Fruit fly (Drosophila melanogaster) whole organism, embryonic: ENCODE data around the gene CG15435.

ENCODE experiments used
- Abd-B ChIP-seq: fragments of 200-800 bp; sonication (Bioruptor generic); optimal IDR thresholded peaks from 2 replicates; lab custom pipeline; 2018; ENCODE audit warnings: missing biosample characterization, mild to moderate bottlenecking, missing genetic modification characterization, moderate library complexity
- CG1024 ChIP-seq: fragments of 200-800 bp; sonication (Bioruptor generic); IDR thresholded peaks from 2 replicates; pipeline ENCODE4 v1.3.6; 2022; ENCODE audit warnings: missing biosample characterization, missing genetic modification characterization
- CG10366 ChIP-seq: fragments of 200-800 bp; sonication (Bioruptor generic); IDR thresholded peaks from 2 replicates; pipeline ENCODE4 v1.3.6; 2022; ENCODE audit warnings: missing biosample characterization, missing genetic modification characterization
- CG10462 ChIP-seq: fragments of 200-800 bp; sonication (Bioruptor generic); optimal IDR thresholded peaks from 2 replicates; lab custom pipeline; 2016; ENCODE audit warnings: missing biosample characterization, missing genetic modification characterization
- CG11247 ChIP-seq: fragments of 200-800 bp; sonication (Bioruptor generic); IDR thresholded peaks from 2 replicates; pipeline ENCODE4 v1.3.6; 2022; ENCODE audit warnings: missing biosample characterization, missing genetic modification characterization
- CG12236 ChIP-seq: fragments of 200-800 bp; sonication (Bioruptor generic); optimal IDR thresholded peaks from 2 replicates; lab custom pipeline; 2016; ENCODE audit warnings: missing biosample characterization, missing genetic modification characterization
- CG12391 ChIP-seq: fragments of 200-800 bp; sonication (Bioruptor generic); optimal IDR thresholded peaks from 3 replicates; lab custom pipeline; 2018; ENCODE audit warnings: missing biosample characterization, mild to moderate bottlenecking, missing genetic modification characterization, moderate library complexity
- CG12769 ChIP-seq: fragments of 200-800 bp; sonication (Bioruptor generic); optimal IDR thresholded peaks from 2 replicates; lab custom pipeline; 2019; ENCODE audit warnings: missing biosample characterization, mild to moderate bottlenecking, missing genetic modification characterization, moderate library complexity
- CG13287 ChIP-seq: fragments of 200-800 bp; sonication (Bioruptor generic); IDR thresholded peaks from 2 replicates; pipeline ENCODE4 v1.3.6; 2022; ENCODE audit warnings: missing biosample characterization, missing genetic modification characterization; ENCODE audit not compliant: partially characterized antibody
- CG15269 ChIP-seq: fragments of 200-800 bp; sonication (Bioruptor generic); optimal IDR thresholded peaks from 2 replicates; lab custom pipeline; 2018; ENCODE audit warnings: missing biosample characterization, mild to moderate bottlenecking, missing genetic modification characterization, moderate library complexity
- CG17612 ChIP-seq: fragments of 200-800 bp; sonication (Bioruptor generic); IDR thresholded peaks from 2 replicates; pipeline ENCODE4 v1.3.6; 2022; ENCODE audit warnings: missing biosample characterization, missing genetic modification characterization
- CG1832 ChIP-seq: fragments of 200-800 bp; sonication (Bioruptor generic); optimal IDR thresholded peaks from 2 replicates; lab custom pipeline; 2017; ENCODE audit warnings: missing biosample characterization, mild to moderate bottlenecking, missing genetic modification characterization, inconsistent platforms
- CG18476 ChIP-seq: fragments of 200-800 bp; sonication (Bioruptor generic); optimal IDR thresholded peaks from 2 replicates; lab custom pipeline; 2016; ENCODE audit warnings: missing biosample characterization, mild to moderate bottlenecking, missing genetic modification characterization
- CG18764 ChIP-seq: fragments of 200-800 bp; sonication (Bioruptor generic); optimal IDR thresholded peaks from 3 replicates; lab custom pipeline; 2016; ENCODE audit warnings: missing biosample characterization, missing genetic modification characterization
- CG2889 ChIP-seq: fragments of 200-800 bp; sonication (Bioruptor generic); IDR thresholded peaks from 3 replicates; pipeline ENCODE4 v1.3.6; 2022; ENCODE audit warnings: missing biosample characterization, missing genetic modification characterization
- CG31365 ChIP-seq: fragments of 200-800 bp; sonication (Bioruptor generic); optimal IDR thresholded peaks from 2 replicates; lab custom pipeline; 2018; ENCODE audit warnings: missing biosample characterization, mild to moderate bottlenecking, missing genetic modification characterization
- CG4424 ChIP-seq: fragments of 200-800 bp; sonication (Bioruptor generic); optimal IDR thresholded peaks from 3 replicates; lab custom pipeline; 2016; ENCODE audit warnings: missing biosample characterization, missing genetic modification characterization
- CG6765 ChIP-seq: fragments of 200-800 bp; sonication (Bioruptor generic); optimal IDR thresholded peaks from 3 replicates; lab custom pipeline; 2017; ENCODE audit warnings: missing biosample characterization, mild to moderate bottlenecking, missing genetic modification characterization
- CG8478 ChIP-seq: fragments of >200 bp; optimal IDR thresholded peaks from 2 replicates; lab custom pipeline; 2018
- CG9437 ChIP-seq: fragments of 200-800 bp; sonication (Bioruptor generic); optimal IDR thresholded peaks from 2 replicates; lab custom pipeline; 2018; ENCODE audit warnings: missing biosample characterization, mild to moderate bottlenecking, missing genetic modification characterization
- Dbx ChIP-seq: fragments of 200-800 bp; sonication (Bioruptor generic); IDR thresholded peaks from 3 replicates; pipeline ENCODE4 v1.3.6; 2022; ENCODE audit warnings: missing biosample characterization, missing genetic modification characterization
- Deaf1 ChIP-seq: fragments of 200-800 bp; optimal IDR thresholded peaks from 3 replicates; lab custom pipeline; 2019; ENCODE audit warnings: missing biosample characterization, mild to moderate bottlenecking, missing genetic modification characterization, moderate library complexity
- Dip3 ChIP-seq: fragments of 200-800 bp; sonication (Bioruptor generic); optimal IDR thresholded peaks from 3 replicates; lab custom pipeline; 2016; ENCODE audit warnings: missing biosample characterization, missing genetic modification characterization
- Doc2 ChIP-seq: fragments of 200-800 bp; sonication (Bioruptor generic); IDR thresholded peaks from 2 replicates; pipeline ENCODE4 v1.3.6; 2022; ENCODE audit warnings: missing biosample characterization, missing genetic modification characterization
- Doc3 ChIP-seq: fragments of 200-800 bp; sonication (Bioruptor generic); IDR thresholded peaks from 3 replicates; pipeline ENCODE4 v1.3.6; 2022; ENCODE audit warnings: missing biosample characterization, missing genetic modification characterization; ENCODE audit not compliant: partially characterized antibody
- Elba2 ChIP-seq: fragments of 200-800 bp; sonication (Bioruptor generic); optimal IDR thresholded peaks from 3 replicates; lab custom pipeline; 2016; ENCODE audit warnings: missing biosample characterization, missing genetic modification characterization
- HLH4C ChIP-seq: fragments of 200-800 bp; sonication (Bioruptor generic); IDR thresholded peaks from 3 replicates; pipeline ENCODE4 v1.3.6; 2022; ENCODE audit warnings: missing biosample characterization, missing genetic modification characterization; ENCODE audit not compliant: partially characterized antibody
- Ssrp ChIP-seq: fragments of 200-800 bp; sonication (Bioruptor generic); optimal IDR thresholded peaks from 2 replicates; lab custom pipeline; 2018; ENCODE audit warnings: missing biosample characterization, mild to moderate bottlenecking, missing genetic modification characterization, moderate library complexity
- Vsx1 ChIP-seq: fragments of 200-800 bp; sonication (Bioruptor generic); optimal IDR thresholded peaks from 2 replicates; lab custom pipeline; 2017; ENCODE audit warnings: missing biosample characterization, mild to moderate bottlenecking, missing genetic modification characterization, missing genetic modification reagents
- Xrp1 ChIP-seq: fragments of 200-800 bp; sonication (Bioruptor generic); IDR thresholded peaks from 2 replicates; pipeline ENCODE4 v1.3.6; 2022; ENCODE audit warnings: missing biosample characterization, missing genetic modification characterization
- ab ChIP-seq: fragments of 200-800 bp; sonication (Bioruptor generic); optimal IDR thresholded peaks from 2 replicates; lab custom pipeline; 2016; ENCODE audit warnings: missing biosample characterization, missing genetic modification characterization
- ato ChIP-seq: fragments of 200-800 bp; sonication (Bioruptor generic); IDR thresholded peaks from 2 replicates; pipeline ENCODE4 v1.3.6; 2022; ENCODE audit warnings: missing biosample characterization, missing genetic modification characterization; ENCODE audit not compliant: partially characterized antibody
- bsh ChIP-seq, 2 experiments: fragments of 200-800 bp; sonication (Bioruptor generic); optimal IDR thresholded peaks; 2 replicates each; lab custom pipeline; 2017 to 2018; ENCODE audit warnings: mild to moderate bottlenecking in 2 of 2, missing biosample characterization in 2 of 2, missing genetic modification characterization in 2 of 2, moderate library complexity in 1 of 2
- caup ChIP-seq: fragments of 200-800 bp; sonication (Bioruptor generic); optimal IDR thresholded peaks from 3 replicates; lab custom pipeline; 2017; ENCODE audit warnings: missing biosample characterization, mild to moderate bottlenecking, missing genetic modification characterization, moderate library complexity; ENCODE audit not compliant: severe bottlenecking
- chm ChIP-seq: fragments of 200-800 bp; sonication (Bioruptor generic); IDR thresholded peaks from 2 replicates; pipeline ENCODE4 v1.3.6; 2022; ENCODE audit warnings: missing biosample characterization, missing genetic modification characterization
- cwo ChIP-seq: fragments of 200-800 bp; sonication (Bioruptor generic); optimal IDR thresholded peaks from 3 replicates; lab custom pipeline; 2017; ENCODE audit warnings: missing biosample characterization, missing genetic modification characterization, mild to moderate bottlenecking, moderate library complexity, missing genetic modification reagents
- eve ChIP-seq, 2 experiments: fragments of >200 bp; optimal IDR thresholded peaks; 2 replicates each; lab custom pipeline; 2017; ENCODE audit warnings: missing biosample characterization in 2 of 2, missing genetic modification characterization in 2 of 2
- ftz-f1 ChIP-seq: fragments of 200-800 bp; sonication (Bioruptor generic); optimal IDR thresholded peaks from 2 replicates; lab custom pipeline; 2016; ENCODE audit warnings: missing biosample characterization, missing genetic modification characterization
- gem ChIP-seq: fragments of 200-800 bp; sonication (Bioruptor generic); optimal IDR thresholded peaks from 2 replicates; lab custom pipeline; 2019; ENCODE audit warnings: missing biosample characterization, mild to moderate bottlenecking, missing genetic modification characterization, moderate library complexity
- h ChIP-seq: fragments of >200 bp; optimal IDR thresholded peaks from 2 replicates; lab custom pipeline; 2017
- kah ChIP-seq: fragments of 200-800 bp; sonication (Bioruptor generic); optimal IDR thresholded peaks from 2 replicates; lab custom pipeline; 2018; ENCODE audit warnings: missing biosample characterization, mild to moderate bottlenecking, missing genetic modification characterization
- mirr ChIP-seq: fragments of 200-800 bp; sonication (Bioruptor generic); optimal IDR thresholded peaks from 3 replicates; lab custom pipeline; 2018; ENCODE audit warnings: missing biosample characterization, mild to moderate bottlenecking, missing genetic modification characterization
- otp ChIP-seq: fragments of 200-800 bp; sonication (Bioruptor generic); IDR thresholded peaks from 3 replicates; pipeline ENCODE4, ENCODE4 v1.3.6; 2022; ENCODE audit warnings: missing biosample characterization, missing genetic modification characterization
- pb ChIP-seq: fragments of 200-800 bp; sonication (Bioruptor generic); optimal IDR thresholded peaks from 3 replicates; lab custom pipeline; 2016; ENCODE audit warnings: missing biosample characterization, missing genetic modification characterization
- pita ChIP-seq: fragments of 200-800 bp; sonication (Bioruptor generic); optimal IDR thresholded peaks from 2 replicates; lab custom pipeline; 2017; ENCODE audit warnings: missing biosample characterization, mild to moderate bottlenecking, missing genetic modification characterization
- pum ChIP-seq: fragments of 200-800 bp; sonication (Bioruptor generic); optimal IDR thresholded peaks from 2 replicates; lab custom pipeline; 2016; ENCODE audit warnings: missing biosample characterization, missing genetic modification characterization
- salm ChIP-seq: fragments of 200-800 bp; sonication (Bioruptor generic); optimal IDR thresholded peaks from 2 replicates; lab custom pipeline; 2018; ENCODE audit warnings: missing biosample characterization, mild to moderate bottlenecking, missing genetic modification characterization
- seq ChIP-seq: fragments of 200-800 bp; sonication (Bioruptor generic); IDR thresholded peaks from 2 replicates; pipeline ENCODE4 v1.3.6; 2022; ENCODE audit warnings: missing biosample characterization, missing genetic modification characterization
- sna ChIP-seq: fragments of 200-800 bp; sonication (Bioruptor generic); IDR thresholded peaks from 2 replicates; pipeline ENCODE4 v1.3.6; 2022; ENCODE audit warnings: missing biosample characterization, missing genetic modification characterization; ENCODE audit not compliant: partially characterized antibody
- tio ChIP-seq: fragments of 200-800 bp; sonication (Bioruptor generic); optimal IDR thresholded peaks from 2 replicates; lab custom pipeline; 2017; ENCODE audit warnings: missing biosample characterization, missing genetic modification characterization, inconsistent platforms
- vnd ChIP-seq: fragments of 200-800 bp; sonication (Bioruptor generic); IDR thresholded peaks from 3 replicates; pipeline ENCODE4 v1.3.6; 2022; ENCODE audit warnings: missing biosample characterization, missing genetic modification characterization; ENCODE audit not compliant: partially characterized antibody
- zf30C ChIP-seq: fragments of 200-800 bp; sonication (Bioruptor generic); optimal IDR thresholded peaks from 3 replicates; lab custom pipeline; 2018; ENCODE audit warnings: missing biosample characterization, mild to moderate bottlenecking, missing genetic modification characterization

CG15435 gene

dm6 chr2L:4459543-4459942, at the start of gene CG15435, which contains the start of gene mRpL27 (continued):
- no peak for TF ChIP-seq CG12236 (GFP tag; lab: Kevin White, UChicago)
- no peak for TF ChIP-seq ab (GFP tag; lab: Kevin White, UChicago)
- TF ChIP-seq CG9437 = no peak
- TF ChIP-seq h (lab: Kevin White, UChicago) = no peak
- TF ChIP-seq Xrp1 = peak; percentile 44; the same call in 1 of the 2 replicates
- TF ChIP-seq CG17612 (GFP tag; lab: Robert Waterston, UW) = no peak
- TF ChIP-seq CG31365 (tag; lab: Kevin White, UChicago) = no peak
- no peak for TF ChIP-seq sna (GFP tag; lab: Robert Waterston, UW)
- TF ChIP-seq Ssrp (tag; lab: Kevin White, UChicago) = no peak
- no peak for TF ChIP-seq CG1832 (GFP tag; lab: Kevin White, UChicago)
- no peak for TF ChIP-seq salm (tag; lab: Kevin White, UChicago)
- no peak for TF ChIP-seq eve (GFP tag; optimal IDR thresholded peaks at IDR 0.05; lab: Kevin White, UChicago)
- TF ChIP-seq gem (tag; lab: Kevin White, UChicago) = no peak
- TF ChIP-seq vnd (GFP tag; lab: Robert Waterston, UW) = no peak
- TF ChIP-seq CG11247 (GFP tag; lab: Robert Waterston, UW) = no peak
- TF ChIP-seq pita (GFP tag; lab: Kevin White, UChicago) = no peak
- TF ChIP-seq CG1024 (GFP tag; lab: Robert Waterston, UW) = no peak
- TF ChIP-seq Dip3 (GFP tag; lab: Kevin White, UChicago) = peak; percentile 30
- no peak for TF ChIP-seq CG6765 (GFP tag; lab: Kevin White, UChicago)
- TF ChIP-seq CG2889 = no peak
- no peak for TF ChIP-seq cwo (GFP tag; lab: Kevin White, UChicago)
- TF ChIP-seq HLH4C (GFP tag; lab: Robert Waterston, UW) = no peak
- TF ChIP-seq CG18764 (GFP tag; lab: Kevin White, UChicago) = no peak
- no peak for TF ChIP-seq Doc2
- peak; percentile 10 for TF ChIP-seq Abd-B (GFP tag; lab: Kevin White, UChicago)
- no peak for TF ChIP-seq Dbx (GFP tag; lab: Robert Waterston, UW)
- no peak for TF ChIP-seq seq
- TF ChIP-seq CG4424 (GFP tag; lab: Kevin White, UChicago) = no peak
- TF ChIP-seq kah (GFP tag; lab: Kevin White, UChicago) = peak; percentile 48
- TF ChIP-seq ato = no peak
- TF ChIP-seq tio = no peak
- TF ChIP-seq mirr (GFP tag; lab: Kevin White, UChicago) = no peak
- TF ChIP-seq CG12769 = no peak
- TF ChIP-seq CG15269 (tag; lab: Kevin White, UChicago) = peak; percentile 49
- TF ChIP-seq CG18476 (GFP tag; lab: Kevin White, UChicago) = peak; percentile 98
- TF ChIP-seq Vsx1 = no peak
- no peak for TF ChIP-seq caup (GFP tag; lab: Kevin White, UChicago)
- no peak for TF ChIP-seq otp (GFP tag; lab: Robert Waterston, UW)
- no peak for TF ChIP-seq ftz-f1
- no peak for TF ChIP-seq pb (GFP tag; lab: Kevin White, UChicago)
- TF ChIP-seq CG12391 = peak; percentile 68
- TF ChIP-seq CG8478 = no peak
- TF ChIP-seq bsh (GFP tag; optimal IDR thresholded peaks at IDR 0.05; lab: Kevin White, UChicago) = peak in 1 of 2 experiments; percentile 21
- TF ChIP-seq Doc3 (GFP tag; lab: Robert Waterston, UW) = no peak
- no peak for TF ChIP-seq Deaf1
- no peak for TF ChIP-seq zf30C (GFP tag; lab: Kevin White, UChicago)
- TF ChIP-seq CG10462 (GFP tag; lab: Kevin White, UChicago) = no peak
- no peak for TF ChIP-seq chm (GFP tag; lab: Robert Waterston, UW)
- peak; percentile 23; the same call in 1 of the 2 replicates for TF ChIP-seq CG13287 (GFP tag; lab: Robert Waterston, UW)
- no peak for TF ChIP-seq pum (GFP tag; lab: Kevin White, UChicago)
- TF ChIP-seq Elba2 = peak; percentile 22
- no peak for TF ChIP-seq CG10366 (GFP tag; lab: Robert Waterston, UW)
